Worm (Caenorhabditis elegans) whole organism, midembryonic: ENCODE measurements around the gene ubc-24.

Source experiments
- flt-1 ChIP-seq: fragments of 200-800 bp; sonication (Bioruptor generic); IDR thresholded peaks from 2 replicates; pipeline ENCODE4 v1.3.6; 2022; ENCODE audit warnings: missing genetic modification characterization, missing compliant biosample characterization
- med-1 ChIP-seq: sonication (generic microtip); optimal IDR thresholded peaks from 2 replicates; lab custom pipeline; 2017; ENCODE audit warnings: missing genetic modification characterization, mild to moderate bottlenecking, missing compliant biosample characterization, antibody characterized with exemption, missing genetic modification reagents; ENCODE audit not compliant: insufficient read depth
- tab-1 ChIP-seq: fragments of 200-800 bp; sonication (Bioruptor generic); IDR thresholded peaks from 2 replicates; pipeline ENCODE4 v1.3.6; 2022; ENCODE audit warnings: missing genetic modification characterization, missing compliant biosample characterization

ce11 chrII:8415035-8415434 lies 9.6 kb downstream of the ubc-24 start:
- TF ChIP-seq tab-1 (GFP tag; lab: Robert Waterston, UW): no peak
- TF ChIP-seq med-1: no peak
- no peak for TF ChIP-seq flt-1
